Fruit fly (Drosophila melanogaster): ENCODE data around the gene Ets21C.

DNA sequence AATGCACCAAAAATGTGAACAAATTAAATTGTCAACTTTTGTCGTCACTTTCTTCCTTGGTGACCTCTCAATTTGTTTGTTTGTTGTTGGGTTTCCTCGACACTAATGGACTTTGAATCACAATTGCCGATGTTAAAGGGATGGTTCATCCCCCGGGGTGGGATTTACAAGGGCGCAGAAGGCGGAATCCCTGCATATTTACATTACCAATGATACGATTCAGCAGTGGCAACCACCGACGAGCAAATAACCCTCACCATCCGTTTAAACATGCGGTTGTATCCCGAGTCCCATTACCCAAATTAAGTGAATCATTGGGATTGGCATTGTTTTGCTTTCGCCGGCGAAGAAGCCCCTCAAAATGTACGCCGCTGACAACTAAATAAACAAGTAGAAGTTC lies 38.8 kb upstream of the Ets21C start:
- TF ChIP-seq CTCF (optimal IDR thresholded peaks at IDR 0.05) (no peak), CG8478 (optimal IDR thresholded peaks at IDR 0.05) (no peak)
